Fruit fly (Drosophila melanogaster) whole organism, embryonic: Measurements from ENCODE around the gene AhcyL1.
A peak's percentile ranks its signal among the peaks of the same experiment; 100 is the strongest.

Source experiments
- CG1024 ChIP-seq: fragments of 200-800 bp; sonication (Bioruptor generic); IDR thresholded peaks from 2 replicates; pipeline ENCODE4 v1.3.6; 2022; ENCODE audit warnings: missing biosample characterization, missing genetic modification characterization
- CG10462 ChIP-seq: fragments of 200-800 bp; sonication (Bioruptor generic); optimal IDR thresholded peaks from 2 replicates; lab custom pipeline; 2016; ENCODE audit warnings: missing biosample characterization, missing genetic modification characterization
- CG15011 ChIP-seq: fragments of 200-800 bp; sonication (Bioruptor generic); optimal IDR thresholded peaks from 3 replicates; lab custom pipeline; 2018; ENCODE audit warnings: missing biosample characterization, mild to moderate bottlenecking, missing genetic modification characterization
- CG15073 ChIP-seq: fragments of 200-800 bp; sonication (Bioruptor generic); optimal IDR thresholded peaks from 2 replicates; lab custom pipeline; 2016; ENCODE audit warnings: missing biosample characterization, missing genetic modification characterization
- CG16863 ChIP-seq: fragments of 200-800 bp; sonication (Bioruptor generic); optimal IDR thresholded peaks from 3 replicates; lab custom pipeline; 2016; ENCODE audit warnings: missing biosample characterization, missing genetic modification characterization
- CG17186 ChIP-seq: fragments of 200-800 bp; sonication (Bioruptor generic); optimal IDR thresholded peaks from 3 replicates; lab custom pipeline; 2017; ENCODE audit warnings: missing biosample characterization, missing genetic modification reagents, missing genetic modification characterization
- CG31441 ChIP-seq: fragments of 200-800 bp; sonication (Bioruptor generic); IDR thresholded peaks from 2 replicates; pipeline ENCODE4 v1.3.6; 2022; ENCODE audit warnings: missing biosample characterization, missing genetic modification characterization
- CG32532 ChIP-seq: fragments of 200-800 bp; sonication (Bioruptor generic); IDR thresholded peaks from 2 replicates; pipeline ENCODE4 v1.3.6; 2022; ENCODE audit warnings: missing biosample characterization, missing genetic modification characterization
- CG33213 ChIP-seq: fragments of 200-800 bp; sonication (Bioruptor generic); optimal IDR thresholded peaks from 3 replicates; lab custom pipeline; 2016; ENCODE audit warnings: missing biosample characterization, missing genetic modification characterization
- CG42726 ChIP-seq: fragments of 200-800 bp; sonication (Bioruptor generic); IDR thresholded peaks from 2 replicates; pipeline ENCODE4 v1.3.6; 2022; ENCODE audit warnings: missing biosample characterization, missing genetic modification characterization; ENCODE audit not compliant: partially characterized antibody
- CG5245 ChIP-seq: fragments of 200-800 bp; sonication (Bioruptor generic); optimal IDR thresholded peaks from 3 replicates; lab custom pipeline; 2016; ENCODE audit warnings: missing biosample characterization, missing genetic modification characterization
- CG5953 ChIP-seq: fragments of 200-800 bp; sonication (Bioruptor generic); IDR thresholded peaks from 2 replicates; pipeline ENCODE4 v1.3.6; 2022; ENCODE audit warnings: missing biosample characterization, missing genetic modification characterization
- CG6689 ChIP-seq: fragments of 200-800 bp; sonication (Bioruptor generic); IDR thresholded peaks from 2 replicates; pipeline ENCODE4 v1.3.6; 2022; ENCODE audit warnings: missing biosample characterization, missing genetic modification characterization
- CG9215 ChIP-seq: fragments of 200-800 bp; sonication (Bioruptor generic); IDR thresholded peaks from 2 replicates; pipeline ENCODE4 v1.3.6; 2022; ENCODE audit warnings: missing biosample characterization, missing genetic modification characterization
- Chrac-16 ChIP-seq: fragments of 200-800 bp; sonication (Bioruptor generic); optimal IDR thresholded peaks from 3 replicates; lab custom pipeline; 2016; ENCODE audit warnings: missing biosample characterization, missing genetic modification characterization
- Dip3 ChIP-seq: fragments of 200-800 bp; sonication (Bioruptor generic); optimal IDR thresholded peaks from 3 replicates; lab custom pipeline; 2016; ENCODE audit warnings: missing biosample characterization, missing genetic modification characterization
- ERR ChIP-seq: fragments of 200-800 bp; sonication (Bioruptor generic); optimal IDR thresholded peaks from 2 replicates; lab custom pipeline; 2016; ENCODE audit warnings: missing biosample characterization, missing genetic modification characterization
- H15 ChIP-seq: fragments of 200-800 bp; sonication (Bioruptor generic); IDR thresholded peaks from 3 replicates; pipeline ENCODE4 v1.3.6; 2022; ENCODE audit warnings: missing biosample characterization, missing genetic modification characterization
- HLH4C ChIP-seq: fragments of 200-800 bp; sonication (Bioruptor generic); IDR thresholded peaks from 3 replicates; pipeline ENCODE4 v1.3.6; 2022; ENCODE audit warnings: missing biosample characterization, missing genetic modification characterization; ENCODE audit not compliant: partially characterized antibody
- Hr51 ChIP-seq, 2 experiments: fragments of 200-800 bp; sonication (Bioruptor generic); optimal IDR thresholded peaks; 2 replicates in 1 of 2; 3 replicates in 1 of 2; lab custom pipeline; 2016 to 2018; ENCODE audit warnings: missing biosample characterization in 2 of 2, missing genetic modification characterization in 2 of 2, mild to moderate bottlenecking in 1 of 2, moderate library complexity in 1 of 2
- Hsf ChIP-seq: fragments of 200-800 bp; sonication (Bioruptor generic); optimal IDR thresholded peaks from 3 replicates; lab custom pipeline; 2016; ENCODE audit warnings: missing biosample characterization, missing genetic modification characterization
- Meics ChIP-seq: fragments of 200-800 bp; sonication (Bioruptor generic); optimal IDR thresholded peaks from 2 replicates; lab custom pipeline; 2017; ENCODE audit warnings: missing biosample characterization, mild to moderate bottlenecking, missing genetic modification characterization
- NC2α ChIP-seq: fragments of 200-800 bp; sonication (Bioruptor generic); optimal IDR thresholded peaks from 2 replicates; lab custom pipeline; 2016; ENCODE audit warnings: missing biosample characterization, missing genetic modification characterization
- Pdp1 ChIP-seq, 2 experiments: fragments of 200-800 bp; sonication (Bioruptor generic); optimal IDR thresholded peaks; 3 replicates each; lab custom pipeline; 2016; ENCODE audit warnings: missing biosample characterization in 2 of 2, missing genetic modification characterization in 2 of 2, mild to moderate bottlenecking in 1 of 2, moderate library complexity in 1 of 2
- Side ChIP-seq: fragments of 200-800 bp; sonication (Bioruptor generic); optimal IDR thresholded peaks from 2 replicates; lab custom pipeline; 2016; ENCODE audit warnings: missing biosample characterization, missing genetic modification characterization
- Tbp ChIP-seq: fragments of >200 bp; optimal IDR thresholded peaks from 2 replicates; lab custom pipeline; 2018; ENCODE audit warnings: missing biosample characterization, missing genetic modification characterization
- Vsx1 ChIP-seq: fragments of 200-800 bp; sonication (Bioruptor generic); optimal IDR thresholded peaks from 2 replicates; lab custom pipeline; 2017; ENCODE audit warnings: missing biosample characterization, mild to moderate bottlenecking, missing genetic modification characterization, missing genetic modification reagents
- bigmax ChIP-seq: fragments of 200-800 bp; sonication (Bioruptor generic); optimal IDR thresholded peaks from 2 replicates; lab custom pipeline; 2018; ENCODE audit warnings: missing biosample characterization, mild to moderate bottlenecking, missing genetic modification characterization
- cad ChIP-seq: fragments of >200 bp; optimal IDR thresholded peaks from 2 replicates; lab custom pipeline; 2017; ENCODE audit warnings: missing biosample characterization, missing genetic modification characterization
- fd64A ChIP-seq: fragments of 200-800 bp; sonication (Bioruptor generic); optimal IDR thresholded peaks from 3 replicates; lab custom pipeline; 2018; ENCODE audit warnings: missing biosample characterization, mild to moderate bottlenecking, missing genetic modification characterization
- gsb-n ChIP-seq: fragments of 200-800 bp; sonication (Bioruptor generic); optimal IDR thresholded peaks from 3 replicates; lab custom pipeline; 2018; ENCODE audit warnings: missing biosample characterization, mild to moderate bottlenecking, missing genetic modification characterization
- her ChIP-seq: fragments of 200-800 bp; sonication (Bioruptor generic); optimal IDR thresholded peaks from 2 replicates; lab custom pipeline; 2016; ENCODE audit warnings: missing biosample characterization, missing genetic modification characterization
- insv ChIP-seq, 2 experiments: fragments of 200-800 bp; sonication (Bioruptor generic); optimal IDR thresholded peaks; 3 replicates each; lab custom pipeline; 2016 to 2018; ENCODE audit warnings: missing biosample characterization in 2 of 2, missing genetic modification characterization in 2 of 2
- kni ChIP-seq: fragments of 200-800 bp; sonication (Bioruptor generic); optimal IDR thresholded peaks from 3 replicates; lab custom pipeline; 2017; ENCODE audit warnings: mild to moderate bottlenecking, missing biosample characterization, missing genetic modification reagents, missing genetic modification characterization
- lab ChIP-seq: fragments of 200-800 bp; sonication (Bioruptor generic); optimal IDR thresholded peaks from 3 replicates; lab custom pipeline; 2017; ENCODE audit warnings: missing biosample characterization, missing genetic modification characterization, mild to moderate bottlenecking, moderate library complexity, missing genetic modification reagents
- lbe ChIP-seq: fragments of 200-800 bp; sonication (Bioruptor generic); optimal IDR thresholded peaks from 2 replicates; lab custom pipeline; 2016; ENCODE audit warnings: missing biosample characterization, mild to moderate bottlenecking, missing genetic modification characterization
- lov ChIP-seq, 2 experiments: fragments of 200-800 bp in 1 of 2; fragments of >200 bp in 1 of 2; sonication (Bioruptor generic) in 1 of 2; IDR thresholded peaks in 1 of 2; optimal IDR thresholded peaks in 1 of 2; 2 replicates in 1 of 2; 3 replicates in 1 of 2; pipeline versions ENCODE4 v1.3.6 to Lab custom; 2017 to 2022; ENCODE audit warnings: missing biosample characterization in 1 of 2, missing genetic modification characterization in 1 of 2
- mirr ChIP-seq: fragments of 200-800 bp; sonication (Bioruptor generic); optimal IDR thresholded peaks from 3 replicates; lab custom pipeline; 2018; ENCODE audit warnings: missing biosample characterization, mild to moderate bottlenecking, missing genetic modification characterization
- peb ChIP-seq: fragments of 200-800 bp; sonication (Bioruptor generic); IDR thresholded peaks from 2 replicates; pipeline ENCODE4 v1.3.6; 2022; ENCODE audit warnings: missing biosample characterization, missing genetic modification characterization
- pfk ChIP-seq: fragments of 200-800 bp; sonication (Bioruptor generic); optimal IDR thresholded peaks from 2 replicates; lab custom pipeline; 2018; ENCODE audit warnings: missing biosample characterization, mild to moderate bottlenecking, missing genetic modification characterization, moderate library complexity
- phol ChIP-seq: fragments of 200-800 bp; sonication (Bioruptor generic); optimal IDR thresholded peaks from 3 replicates; lab custom pipeline; 2018; ENCODE audit warnings: missing biosample characterization, mild to moderate bottlenecking, missing genetic modification characterization, moderate library complexity
- ranshi ChIP-seq: fragments of 200-800 bp; sonication (Bioruptor generic); IDR thresholded peaks from 2 replicates; pipeline ENCODE4 v1.3.6; 2022; ENCODE audit warnings: missing biosample characterization, missing genetic modification characterization
- rib ChIP-seq: fragments of 200-800 bp; sonication (Bioruptor generic); IDR thresholded peaks from 2 replicates; pipeline ENCODE4 v1.3.6; 2022; ENCODE audit warnings: missing biosample characterization, missing genetic modification characterization
- run ChIP-seq: fragments of 200-800 bp; sonication (Bioruptor generic); optimal IDR thresholded peaks from 3 replicates; lab custom pipeline; 2018; ENCODE audit warnings: missing biosample characterization, mild to moderate bottlenecking, missing genetic modification characterization
- schlank ChIP-seq: fragments of 200-800 bp; sonication (Bioruptor generic); optimal IDR thresholded peaks from 2 replicates; lab custom pipeline; 2018; ENCODE audit warnings: missing biosample characterization, mild to moderate bottlenecking, missing genetic modification characterization
- tgo ChIP-seq: fragments of 200-800 bp; sonication (Bioruptor generic); IDR thresholded peaks from 3 replicates; pipeline ENCODE4 v1.3.6; 2022; ENCODE audit warnings: missing biosample characterization, missing genetic modification characterization
- tin ChIP-seq: fragments of 200-800 bp; sonication (Bioruptor generic); optimal IDR thresholded peaks from 3 replicates; lab custom pipeline; 2016; ENCODE audit warnings: missing biosample characterization, missing genetic modification characterization
- toy ChIP-seq: fragments of 200-800 bp; sonication (Bioruptor generic); IDR thresholded peaks from 2 replicates; pipeline ENCODE4 v1.3.6; 2022; ENCODE audit warnings: missing biosample characterization, missing genetic modification characterization
- trh ChIP-seq: fragments of 200-800 bp; sonication (Bioruptor generic); optimal IDR thresholded peaks from 2 replicates; lab custom pipeline; 2016; ENCODE audit warnings: missing biosample characterization, missing genetic modification characterization
- vfl ChIP-seq: fragments of 200-800 bp; sonication (Bioruptor generic); optimal IDR thresholded peaks from 2 replicates; lab custom pipeline; 2016; ENCODE audit warnings: missing biosample characterization, missing genetic modification characterization

AhcyL1 gene

dm6 chr3L:2773968-2774461, 1.9 kb upstream of the AhcyL1 start, which contains the start of the genes CG12093 and Atg2:
TSS of gene CG12093 (minus strand) at chr3L:2774007.
TSS of gene Atg2 (plus strand) at chr3L:2774338.
- TF ChIP-seq mirr (peak; percentile 62), lab (peak; percentile 93), peb (GFP tag; lab: Robert Waterston, UW) (peak; percentile 88), Meics (GFP tag; lab: Kevin White, UChicago) (peak; percentile 90), CG17186 (GFP tag; lab: Kevin White, UChicago) (peak; percentile 60), trh (peak; percentile 78), CG33213 (peak; percentile 69), CG15011 (GFP tag; lab: Kevin White, UChicago) (no peak), Pdp1 (GFP tag; optimal IDR thresholded peaks at IDR 0.05; lab: Kevin White, UChicago) (peak; percentile 76 to 88), CG5245 (GFP tag; lab: Kevin White, UChicago) (peak; percentile 79), CG9215 (GFP tag; lab: Robert Waterston, UW) (peak; percentile 94), cad (GFP tag; lab: Kevin White, UChicago) (no peak), toy (GFP tag; lab: Robert Waterston, UW) (peak; percentile 88), lbe (peak; percentile 85), Dip3 (peak; percentile 81), ranshi (GFP tag; lab: Robert Waterston, UW) (peak; percentile 89), Side (GFP tag; lab: Kevin White, UChicago) (peak; percentile 53), CG42726 (GFP tag; lab: Robert Waterston, UW) (no peak), run (peak; percentile 84), pfk (GFP tag; lab: Kevin White, UChicago) (no peak), CG10462 (GFP tag; lab: Kevin White, UChicago) (peak; percentile 87), schlank (peak; percentile 82), bigmax (GFP tag; lab: Kevin White, UChicago) (no peak), gsb-n (tag; lab: Kevin White, UChicago) (peak; percentile 88), Vsx1 (GFP tag; lab: Kevin White, UChicago) (peak; percentile 84), Hr51 (GFP tag; optimal IDR thresholded peaks at IDR 0.05; lab: Kevin White, UChicago) (peak; percentile 90 to 94), Chrac-16 (GFP tag; lab: Kevin White, UChicago) (peak; percentile 92), CG31441 (GFP tag; lab: Robert Waterston, UW) (peak; percentile 96), CG1024 (peak; percentile 71), CG16863 (GFP tag; lab: Kevin White, UChicago) (peak; percentile 73), lov (optimal IDR thresholded peaks at IDR 0.05; lab: Kevin White, UChicago) (no peak), lov (GFP tag; IDR thresholded peaks at IDR 0.05; lab: Robert Waterston, UW) (peak; percentile 83; the same call in 1 of the 3 replicates), CG5953 (GFP tag; lab: Robert Waterston, UW) (peak; percentile 81), HLH4C (GFP tag; lab: Robert Waterston, UW) (no peak), CG32532 (peak; percentile 97), phol (tag; lab: Kevin White, UChicago) (peak; percentile 92), tin (peak; percentile 90), ERR (GFP tag; lab: Kevin White, UChicago) (no peak), CG6689 (GFP tag; lab: Robert Waterston, UW) (peak; percentile 96), rib (GFP tag; lab: Robert Waterston, UW) (peak; percentile 89), NC2α (GFP tag; lab: Kevin White, UChicago) (peak; percentile 25), H15 (GFP tag; lab: Robert Waterston, UW) (peak; percentile 88), CG15073 (GFP tag; lab: Kevin White, UChicago) (peak; percentile 7), kni (peak; percentile 36), fd64A (no peak), vfl (GFP tag; lab: Kevin White, UChicago) (peak; percentile 79), insv (GFP tag; optimal IDR thresholded peaks at IDR 0.05; lab: Kevin White, UChicago) (peak in 1 of 2 experiments; percentile 67), Hsf (GFP tag; lab: Kevin White, UChicago) (peak; percentile 91), her (GFP tag; lab: Kevin White, UChicago) (peak; percentile 43), Tbp (GFP tag; lab: Kevin White, UChicago) (no peak), tgo (peak; percentile 95)
